Worm (Caenorhabditis elegans): ENCODE results near the gene F40F9.3.

- TF ChIP-seq fos-1 (tag; optimal IDR thresholded peaks at IDR 0.05) (no peak), R02D3.7 (tag; optimal IDR thresholded peaks at IDR 0.05) (no peak), nhr-25 (tag; optimal IDR thresholded peaks at IDR 0.05) (no peak), ceh-16 (tag; optimal IDR thresholded peaks at IDR 0.05) (no peak), nhr-6 (tag; optimal IDR thresholded peaks at IDR 0.05) (no peak), gmeb-1 (tag; optimal IDR thresholded peaks at IDR 0.05) (no peak), unc-62 (GFP tag; optimal IDR thresholded peaks at IDR 0.05) (no peak), elt-3 (tag; optimal IDR thresholded peaks at IDR 0.05) (no peak), zag-1 (tag; optimal IDR thresholded peaks at IDR 0.05) (no peak), aly-2 (tag; optimal IDR thresholded peaks at IDR 0.05) (no peak), ZK546.5 (tag; optimal IDR thresholded peaks at IDR 0.05) (no peak)
Measured at ce11 chrV:9724021-9724671, 9.1 kb downstream of the F40F9.3 start, which contains the start of gene slcr-46.3.
